Fruit fly (Drosophila melanogaster) whole organism, pupa: Measurements from ENCODE around the gene CG12502.

ENCODE experiments used
- CG10348 ChIP-seq: fragments of 200-800 bp; sonication (Bioruptor generic); IDR thresholded peaks from 2 replicates; pipeline ENCODE4 v1.3.6; 2022; ENCODE audit warnings: missing biosample characterization, missing genetic modification characterization
- CG15710 ChIP-seq: fragments of 200-800 bp; sonication (Bioruptor generic); optimal IDR thresholded peaks from 2 replicates; lab custom pipeline; 2018; ENCODE audit warnings: missing biosample characterization, mild to moderate bottlenecking, missing genetic modification characterization, moderate library complexity
- CG17806 ChIP-seq: fragments of 200-800 bp; sonication (Bioruptor generic); optimal IDR thresholded peaks from 2 replicates; lab custom pipeline; 2018; ENCODE audit warnings: missing biosample characterization, mild to moderate bottlenecking, missing genetic modification characterization, moderate library complexity
- CG32121 ChIP-seq: fragments of 200-800 bp; sonication (Bioruptor generic); IDR thresholded peaks from 2 replicates; pipeline ENCODE4 v1.3.6; 2022; ENCODE audit warnings: missing biosample characterization, missing genetic modification characterization
- D1 ChIP-seq: fragments of 200-800 bp; sonication (Bioruptor generic); optimal IDR thresholded peaks from 2 replicates; lab custom pipeline; 2018; ENCODE audit warnings: missing biosample characterization, mild to moderate bottlenecking, missing genetic modification characterization, moderate library complexity
- EcR ChIP-seq: fragments of 200-800 bp; sonication (Bioruptor generic); optimal IDR thresholded peaks from 3 replicates; lab custom pipeline; 2019; ENCODE audit warnings: missing biosample characterization, missing genetic modification characterization, mild to moderate bottlenecking, moderate library complexity, missing genetic modification reagents
- Ets98B ChIP-seq: fragments of 200-800 bp; sonication (Bioruptor generic); IDR thresholded peaks from 2 replicates; pipeline ENCODE4 v1.3.6; 2022; ENCODE audit warnings: missing biosample characterization, missing genetic modification characterization
- Pif1A ChIP-seq: fragments of 200-800 bp; sonication (Bioruptor generic); optimal IDR thresholded peaks from 3 replicates; lab custom pipeline; 2016; ENCODE audit warnings: missing biosample characterization, missing genetic modification characterization
- Pif1B ChIP-seq: fragments of 200-800 bp; sonication (Bioruptor generic); optimal IDR thresholded peaks from 3 replicates; lab custom pipeline; 2016; ENCODE audit warnings: missing biosample characterization, missing genetic modification characterization
- fd96Ca ChIP-seq: fragments of 200-800 bp; sonication (Bioruptor generic); IDR thresholded peaks from 3 replicates; pipeline ENCODE4 v1.3.6; 2022; ENCODE audit warnings: missing biosample characterization, missing genetic modification characterization
- gl ChIP-seq: fragments of 200-800 bp; sonication (Bioruptor generic); optimal IDR thresholded peaks from 2 replicates; lab custom pipeline; 2018; ENCODE audit warnings: missing biosample characterization, mild to moderate bottlenecking, missing genetic modification characterization
- rn ChIP-seq: fragments of 200-800 bp; sonication (Bioruptor generic); IDR thresholded peaks from 2 replicates; pipeline ENCODE4 v1.3.6; 2022; ENCODE audit warnings: missing biosample characterization, missing genetic modification characterization

dm6 chr3L:868800-869199 is 3.6 kb downstream of the CG12502 start:
- TF ChIP-seq EcR, result no peak
- TF ChIP-seq gl (tag; lab: Kevin White, UChicago), result no peak
- TF ChIP-seq CG10348 (GFP tag; lab: Robert Waterston, UW), result no peak
- no peak for TF ChIP-seq Pif1B (GFP tag; lab: Kevin White, UChicago)
- TF ChIP-seq Pif1A (GFP tag; lab: Kevin White, UChicago), result no peak
- no peak for TF ChIP-seq Ets98B (GFP tag; lab: Robert Waterston, UW)
- no peak for TF ChIP-seq D1 (tag; lab: Kevin White, UChicago)
- no peak for TF ChIP-seq CG15710 (tag; lab: Kevin White, UChicago)
- no peak for TF ChIP-seq fd96Ca (GFP tag; lab: Robert Waterston, UW)
- no peak for TF ChIP-seq rn (GFP tag; lab: Robert Waterston, UW)
- TF ChIP-seq CG17806 (tag; lab: Kevin White, UChicago), result no peak
- TF ChIP-seq CG32121 (GFP tag; lab: Robert Waterston, UW), result no peak
